Worm (Caenorhabditis elegans) whole organism, L4 larva: ENCODE data around the gene hir-1.

Source experiments
- F44E2.7 ChIP-seq: fragments of 200-800 bp; sonication (Bioruptor generic); IDR thresholded peaks from 2 replicates; pipeline ENCODE4 v2.1.2; 2022; ENCODE audit warnings: missing genetic modification characterization, missing compliant biosample characterization
- ceh-44 ChIP-seq: fragments of 200-800 bp; sonication (Bioruptor generic); IDR thresholded peaks from 2 replicates; pipeline ENCODE4 v1.3.6; 2022; ENCODE audit warnings: missing genetic modification reagents, missing genetic modification characterization, missing compliant biosample characterization
- dve-1 ChIP-seq: sonication (generic microtip); optimal IDR thresholded peaks from 2 replicates; lab custom pipeline; 2017; ENCODE audit warnings: antibody characterized with exemption, mild to moderate bottlenecking, missing genetic modification characterization, missing compliant biosample characterization; ENCODE audit not compliant: insufficient read depth
- fkh-10 ChIP-seq: fragments of 150-350 bp; optimal IDR thresholded peaks from 2 replicates; lab custom pipeline; 2014; ENCODE audit warnings: missing biosample characterization, missing genetic modification reagents, missing genetic modification characterization
- fos-1 ChIP-seq: fragments of 150-350 bp; optimal IDR thresholded peaks from 2 replicates; lab custom pipeline; 2014; ENCODE audit warnings: missing biosample characterization, missing genetic modification characterization
- hif-1 ChIP-seq, 2 experiments: sonication (generic microtip); optimal IDR thresholded peaks; 2 replicates each; lab custom pipeline; 2016 to 2017; ENCODE audit warnings: missing compliant biosample characterization in 2 of 2, missing genetic modification characterization in 2 of 2, missing genetic modification reagents in 2 of 2, missing genotype in 2 of 2, mild to moderate bottlenecking in 1 of 2
- mdt-29 ChIP-seq: fragments of 200-800 bp; sonication (Bioruptor generic); IDR thresholded peaks from 2 replicates; pipeline ENCODE4 v1.3.6; 2022; ENCODE audit warnings: missing genetic modification reagents, missing genetic modification characterization, missing compliant biosample characterization
- nhr-11 ChIP-seq: fragments of 150-350 bp; optimal IDR thresholded peaks from 2 replicates; lab custom pipeline; 2014; ENCODE audit warnings: missing biosample characterization, missing genetic modification characterization
- nhr-237 ChIP-seq: sonication (generic microtip); optimal IDR thresholded peaks from 2 replicates; lab custom pipeline; 2017; ENCODE audit warnings: missing biosample characterization, missing genetic modification characterization
- nhr-28 ChIP-seq: fragments of 150-350 bp; optimal IDR thresholded peaks from 2 replicates; lab custom pipeline; 2014; ENCODE audit warnings: missing biosample characterization, missing genetic modification characterization
- pqm-1 ChIP-seq: sonication (generic microtip); optimal IDR thresholded peaks from 2 replicates; lab custom pipeline; 2017; ENCODE audit warnings: missing biosample characterization, missing genetic modification characterization
- snpc-4 ChIP-seq: fragments of 150-350 bp; optimal IDR thresholded peaks from 2 replicates; lab custom pipeline; 2014; ENCODE audit warnings: missing biosample characterization, missing genetic modification characterization
- ztf-11 ChIP-seq: fragments of 150-350 bp; optimal IDR thresholded peaks from 2 replicates; lab custom pipeline; 2014; ENCODE audit warnings: missing biosample characterization, missing genetic modification characterization

ce11 chrV:5579666-5580065 lies 57.7 kb downstream of the hir-1 start:
- TF ChIP-seq mdt-29 (GFP tag; lab: Robert Waterston, UW) (no peak), F44E2.7 (no peak), nhr-237 (no peak), fkh-10 (no peak), nhr-28 (no peak), ceh-44 (GFP tag; lab: Robert Waterston, UW) (no peak), pqm-1 (no peak), snpc-4 (tag; lab: Kevin White, UChicago) (no peak), ztf-11 (tag; lab: Kevin White, UChicago) (no peak), hif-1 (tag; optimal IDR thresholded peaks at IDR 0.05; lab: Kevin White, UChicago) (no peak), fos-1 (tag; lab: Kevin White, UChicago) (no peak), dve-1 (no peak), nhr-11 (tag; lab: Kevin White, UChicago) (no peak)
